Fruit fly (Drosophila melanogaster) whole organism, prepupa: ENCODE data around the gene glu.

Experiments used
- CG10631 ChIP-seq: fragments of 200-800 bp; sonication (Bioruptor generic); optimal IDR thresholded peaks from 2 replicates; lab custom pipeline; 2016; ENCODE audit warnings: missing biosample characterization, missing genetic modification characterization
- CG11294 ChIP-seq: fragments of 200-800 bp; sonication (Bioruptor generic); IDR thresholded peaks from 2 replicates; pipeline ENCODE4 v1.3.6; 2022; ENCODE audit warnings: missing biosample characterization, missing genetic modification characterization
- CG1621 ChIP-seq: fragments of 200-800 bp; sonication (Bioruptor generic); optimal IDR thresholded peaks from 3 replicates; lab custom pipeline; 2018; ENCODE audit warnings: missing biosample characterization, mild to moderate bottlenecking, missing genetic modification characterization
- CG6276 ChIP-seq: fragments of 200-800 bp; sonication (Bioruptor generic); optimal IDR thresholded peaks from 2 replicates; lab custom pipeline; 2017; ENCODE audit warnings: missing biosample characterization, mild to moderate bottlenecking, missing genetic modification characterization
- CG6808 ChIP-seq: fragments of 200-800 bp; sonication (Bioruptor generic); optimal IDR thresholded peaks from 3 replicates; lab custom pipeline; 2017; ENCODE audit warnings: missing biosample characterization, missing genetic modification characterization, mild to moderate bottlenecking, moderate library complexity, missing genetic modification reagents
- CG8319 ChIP-seq: fragments of 200-800 bp; sonication (Bioruptor generic); optimal IDR thresholded peaks from 3 replicates; lab custom pipeline; 2016; ENCODE audit warnings: missing biosample characterization, missing genetic modification characterization
- Ets96B ChIP-seq: fragments of 200-800 bp; optimal IDR thresholded peaks from 2 replicates; lab custom pipeline; 2019; ENCODE audit warnings: missing biosample characterization, mild to moderate bottlenecking, missing genetic modification characterization, moderate library complexity
- Hr38 ChIP-seq: sonication (Bioruptor generic); optimal IDR thresholded peaks from 2 replicates; lab custom pipeline; 2016; ENCODE audit warnings: missing biosample characterization, missing genetic modification characterization
- Sox102F ChIP-seq: fragments of 200-800 bp; sonication (Bioruptor generic); optimal IDR thresholded peaks from 2 replicates; lab custom pipeline; 2016; ENCODE audit warnings: missing biosample characterization, mild to moderate bottlenecking, missing genetic modification characterization
- dac ChIP-seq: fragments of 200-800 bp; sonication (Bioruptor generic); optimal IDR thresholded peaks from 2 replicates; lab custom pipeline; 2017; ENCODE audit warnings: missing biosample characterization, mild to moderate bottlenecking, missing genetic modification characterization
- esn ChIP-seq: fragments of 200-800 bp; sonication (Bioruptor generic); optimal IDR thresholded peaks from 2 replicates; lab custom pipeline; 2016; ENCODE audit warnings: missing biosample characterization, mild to moderate bottlenecking, missing genetic modification characterization, moderate library complexity
- net ChIP-seq: fragments of 200-800 bp; sonication (Bioruptor generic); optimal IDR thresholded peaks from 3 replicates; lab custom pipeline; 2016; ENCODE audit warnings: missing biosample characterization, missing genetic modification characterization
- spab ChIP-seq: fragments of 200-800 bp; sonication (Bioruptor generic); optimal IDR thresholded peaks from 2 replicates; lab custom pipeline; 2017; ENCODE audit warnings: missing biosample characterization, mild to moderate bottlenecking, missing genetic modification characterization, missing genetic modification reagents

DNA sequence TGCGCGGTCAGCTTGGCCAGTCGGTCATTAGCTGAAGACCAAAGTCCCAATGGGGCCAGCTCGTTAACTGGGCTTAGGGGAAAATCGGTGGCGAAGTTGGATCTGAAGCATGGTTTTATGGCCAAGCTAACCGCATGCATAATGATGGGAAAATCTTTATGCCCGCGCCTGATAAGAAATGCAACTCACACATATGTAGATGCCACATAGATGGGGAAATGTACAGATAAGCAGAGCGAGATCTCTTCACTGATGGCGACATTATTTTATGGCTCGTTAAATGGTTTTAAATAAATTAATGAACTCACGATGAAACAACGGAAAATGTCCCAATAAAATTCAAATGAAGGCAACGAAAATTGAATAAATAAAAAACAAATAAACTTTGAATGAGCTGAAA, 26.3 kb downstream of the glu start:
- no peak for TF ChIP-seq net (GFP tag; lab: Kevin White, UChicago)
- TF ChIP-seq CG10631 (GFP tag; lab: Kevin White, UChicago) = no peak
- TF ChIP-seq CG6276 (GFP tag; lab: Kevin White, UChicago) = no peak
- TF ChIP-seq CG8319 = no peak
- TF ChIP-seq Sox102F (GFP tag; lab: Kevin White, UChicago) = no peak
- TF ChIP-seq CG6808 (GFP tag; lab: Kevin White, UChicago) = no peak
- no peak for TF ChIP-seq esn (GFP tag; lab: Kevin White, UChicago)
- TF ChIP-seq dac (GFP tag; lab: Kevin White, UChicago) = no peak
- no peak for TF ChIP-seq spab (GFP tag; lab: Kevin White, UChicago)
- TF ChIP-seq Ets96B (tag; lab: Kevin White, UChicago) = no peak
- no peak for TF ChIP-seq CG11294 (GFP tag; lab: Robert Waterston, UW)
- no peak for TF ChIP-seq Hr38 (GFP tag; lab: Kevin White, UChicago)
- no peak for TF ChIP-seq CG1621 (tag; lab: Kevin White, UChicago)
